Fruit fly (Drosophila melanogaster) whole organism, embryonic: Measurements from ENCODE around the gene BTBD9.

ENCODE experiments used
- Abd-B ChIP-seq: fragments of 200-800 bp; sonication (Bioruptor generic); optimal IDR thresholded peaks from 2 replicates; lab custom pipeline; 2018; ENCODE audit warnings: missing biosample characterization, mild to moderate bottlenecking, missing genetic modification characterization, moderate library complexity
- Aef1 ChIP-seq: fragments of 200-800 bp; sonication (Bioruptor generic); IDR thresholded peaks from 3 replicates; pipeline ENCODE4 v1.3.6; 2022; ENCODE audit warnings: missing biosample characterization, missing genetic modification characterization
- Atf3 ChIP-seq: fragments of 200-800 bp; sonication (Bioruptor generic); optimal IDR thresholded peaks from 3 replicates; lab custom pipeline; 2016; ENCODE audit warnings: missing biosample characterization, missing genetic modification characterization
- B-H1 ChIP-seq: fragments of 200-800 bp; sonication (Bioruptor generic); IDR thresholded peaks from 3 replicates; pipeline ENCODE4 v1.3.6; 2022; ENCODE audit warnings: missing biosample characterization, missing genetic modification characterization
- Bdp1 ChIP-seq: fragments of 200-800 bp; sonication (Bioruptor generic); optimal IDR thresholded peaks from 3 replicates; lab custom pipeline; 2016; ENCODE audit warnings: missing biosample characterization, missing genetic modification characterization
- CG10543 ChIP-seq: fragments of 200-800 bp; sonication (Bioruptor generic); optimal IDR thresholded peaks from 3 replicates; lab custom pipeline; 2017; ENCODE audit warnings: missing biosample characterization, mild to moderate bottlenecking, missing genetic modification characterization, moderate library complexity
- CG12155 ChIP-seq: fragments of 200-800 bp; sonication (Bioruptor generic); optimal IDR thresholded peaks from 3 replicates; lab custom pipeline; 2016; ENCODE audit warnings: missing biosample characterization, missing genetic modification characterization
- CG13287 ChIP-seq: fragments of 200-800 bp; sonication (Bioruptor generic); IDR thresholded peaks from 2 replicates; pipeline ENCODE4 v1.3.6; 2022; ENCODE audit warnings: missing biosample characterization, missing genetic modification characterization; ENCODE audit not compliant: partially characterized antibody
- CG13424 ChIP-seq: fragments of 200-800 bp; sonication (Bioruptor generic); optimal IDR thresholded peaks from 2 replicates; lab custom pipeline; 2019; ENCODE audit warnings: missing biosample characterization, mild to moderate bottlenecking, missing genetic modification characterization, moderate library complexity
- CG13894 ChIP-seq: fragments of 200-800 bp; sonication (Bioruptor generic); optimal IDR thresholded peaks from 3 replicates; lab custom pipeline; 2018; ENCODE audit warnings: missing biosample characterization, mild to moderate bottlenecking, missing genetic modification characterization, moderate library complexity
- CG14860 ChIP-seq: fragments of 200-800 bp; sonication (Bioruptor generic); IDR thresholded peaks from 3 replicates; pipeline ENCODE4 v1.3.6; 2022; ENCODE audit warnings: missing biosample characterization, missing genetic modification characterization; ENCODE audit not compliant: partially characterized antibody
- CG15269 ChIP-seq: fragments of 200-800 bp; sonication (Bioruptor generic); optimal IDR thresholded peaks from 2 replicates; lab custom pipeline; 2018; ENCODE audit warnings: missing biosample characterization, mild to moderate bottlenecking, missing genetic modification characterization, moderate library complexity
- CG15479 ChIP-seq: fragments of 200-800 bp; sonication (Bioruptor generic); optimal IDR thresholded peaks from 3 replicates; lab custom pipeline; 2019; ENCODE audit warnings: missing biosample characterization, mild to moderate bottlenecking, missing genetic modification characterization, moderate library complexity
- CG17328 ChIP-seq: fragments of 200-800 bp; sonication (Bioruptor generic); IDR thresholded peaks from 2 replicates; pipeline ENCODE4 v1.3.6; 2022; ENCODE audit warnings: missing biosample characterization, missing genetic modification characterization
- CG17912 ChIP-seq: fragments of 200-800 bp; sonication (Bioruptor generic); optimal IDR thresholded peaks from 2 replicates; lab custom pipeline; 2018; ENCODE audit warnings: missing biosample characterization, mild to moderate bottlenecking, missing genetic modification characterization
- CG2202 ChIP-seq: fragments of 200-800 bp; sonication (Bioruptor generic); optimal IDR thresholded peaks from 2 replicates; lab custom pipeline; 2018; ENCODE audit warnings: missing biosample characterization, mild to moderate bottlenecking, missing genetic modification characterization
- CG4707 ChIP-seq: fragments of 200-800 bp; sonication (Bioruptor generic); optimal IDR thresholded peaks from 2 replicates; lab custom pipeline; 2018; ENCODE audit warnings: missing biosample characterization, mild to moderate bottlenecking, missing genetic modification characterization, moderate library complexity
- CG7987 ChIP-seq: fragments of 200-800 bp; sonication (Bioruptor generic); optimal IDR thresholded peaks from 2 replicates; lab custom pipeline; 2018; ENCODE audit warnings: missing biosample characterization, mild to moderate bottlenecking, missing genetic modification characterization, moderate library complexity
- CG8281 ChIP-seq: fragments of 200-800 bp; sonication (Bioruptor generic); optimal IDR thresholded peaks from 2 replicates; lab custom pipeline; 2018; ENCODE audit warnings: missing biosample characterization, mild to moderate bottlenecking, missing genetic modification characterization, moderate library complexity
- Camta ChIP-seq: fragments of 200-800 bp; sonication (Bioruptor generic); optimal IDR thresholded peaks from 2 replicates; lab custom pipeline; 2016; ENCODE audit warnings: missing biosample characterization, missing genetic modification characterization
- Ets65A ChIP-seq: fragments of 200-800 bp; sonication (Bioruptor generic); peaks from one replicate; lab custom pipeline; 2016; ENCODE audit warnings: missing biosample characterization, missing genetic modification characterization
- Ets97D ChIP-seq: fragments of 200-800 bp; sonication (Bioruptor generic); optimal IDR thresholded peaks from 3 replicates; lab custom pipeline; 2016; ENCODE audit warnings: missing biosample characterization, missing genetic modification characterization
- HLHmδ ChIP-seq: fragments of 200-800 bp; sonication (Bioruptor generic); optimal IDR thresholded peaks from 2 replicates; lab custom pipeline; 2018; ENCODE audit warnings: missing biosample characterization, mild to moderate bottlenecking, missing genetic modification characterization, moderate library complexity
- Hr78 ChIP-seq, 2 experiments: fragments of 200-800 bp in 1 of 2; fragments of >200 bp in 1 of 2; sonication (Bioruptor generic) in 1 of 2; optimal IDR thresholded peaks; 2 replicates each; lab custom pipeline; 2017 to 2019; ENCODE audit warnings: missing biosample characterization in 2 of 2, missing genetic modification characterization in 2 of 2, mild to moderate bottlenecking in 1 of 2, moderate library complexity in 1 of 2
- Mes4 ChIP-seq: fragments of 200-800 bp; sonication (Bioruptor generic); optimal IDR thresholded peaks from 2 replicates; lab custom pipeline; 2016; ENCODE audit warnings: missing biosample characterization, missing genetic modification characterization
- PHDP ChIP-seq: fragments of 200-800 bp; sonication (Bioruptor generic); optimal IDR thresholded peaks from 3 replicates; lab custom pipeline; 2018; ENCODE audit warnings: missing biosample characterization, mild to moderate bottlenecking, missing genetic modification characterization, moderate library complexity
- Ptx1 ChIP-seq: fragments of 200-800 bp; sonication (Bioruptor generic); IDR thresholded peaks from 2 replicates; pipeline ENCODE4 v1.3.6; 2022; ENCODE audit warnings: missing biosample characterization, missing genetic modification characterization
- br ChIP-seq: fragments of >200 bp; optimal IDR thresholded peaks from 2 replicates; lab custom pipeline; 2017
- caup ChIP-seq: fragments of 200-800 bp; sonication (Bioruptor generic); optimal IDR thresholded peaks from 3 replicates; lab custom pipeline; 2017; ENCODE audit warnings: missing biosample characterization, mild to moderate bottlenecking, missing genetic modification characterization, moderate library complexity; ENCODE audit not compliant: severe bottlenecking
- crp ChIP-seq, 2 experiments: fragments of 200-800 bp; sonication (Bioruptor generic); optimal IDR thresholded peaks; 2 replicates in 1 of 2; 3 replicates in 1 of 2; lab custom pipeline; 2017; ENCODE audit warnings: missing biosample characterization in 2 of 2, missing genetic modification characterization in 2 of 2, mild to moderate bottlenecking in 1 of 2, moderate library complexity in 1 of 2
- cwo ChIP-seq: fragments of 200-800 bp; sonication (Bioruptor generic); optimal IDR thresholded peaks from 3 replicates; lab custom pipeline; 2017; ENCODE audit warnings: missing biosample characterization, missing genetic modification characterization, mild to moderate bottlenecking, moderate library complexity, missing genetic modification reagents
- disco-r ChIP-seq: fragments of 200-800 bp; sonication (Bioruptor generic); optimal IDR thresholded peaks from 2 replicates; lab custom pipeline; 2016; ENCODE audit warnings: missing biosample characterization, missing genetic modification characterization
- dm ChIP-seq: fragments of 200-800 bp; sonication (Bioruptor generic); optimal IDR thresholded peaks from 3 replicates; lab custom pipeline; 2016; ENCODE audit warnings: missing biosample characterization, missing genetic modification characterization
- fd96Cb ChIP-seq: fragments of 200-800 bp; sonication (Bioruptor generic); optimal IDR thresholded peaks from 2 replicates; lab custom pipeline; 2018; ENCODE audit warnings: missing biosample characterization, mild to moderate bottlenecking, missing genetic modification characterization, moderate library complexity
- gfzf ChIP-seq: fragments of 200-800 bp; sonication (Bioruptor generic); optimal IDR thresholded peaks from 2 replicates; lab custom pipeline; 2016; ENCODE audit warnings: missing biosample characterization, mild to moderate bottlenecking, missing genetic modification characterization, moderate library complexity
- gsb-n ChIP-seq: fragments of 200-800 bp; sonication (Bioruptor generic); optimal IDR thresholded peaks from 3 replicates; lab custom pipeline; 2018; ENCODE audit warnings: missing biosample characterization, mild to moderate bottlenecking, missing genetic modification characterization
- hb ChIP-seq: fragments of 200-800 bp; sonication (Bioruptor generic); IDR thresholded peaks from 3 replicates; pipeline ENCODE4 v1.3.6; 2022; ENCODE audit warnings: missing biosample characterization, missing genetic modification characterization; ENCODE audit not compliant: partially characterized antibody
- her ChIP-seq: fragments of 200-800 bp; sonication (Bioruptor generic); optimal IDR thresholded peaks from 2 replicates; lab custom pipeline; 2016; ENCODE audit warnings: missing biosample characterization, missing genetic modification characterization
- inv ChIP-seq: fragments of 200-800 bp; sonication (Bioruptor generic); IDR thresholded peaks from 2 replicates; pipeline ENCODE4 v1.3.6; 2022; ENCODE audit warnings: missing biosample characterization, missing genetic modification characterization; ENCODE audit not compliant: partially characterized antibody
- lmd ChIP-seq: fragments of 200-800 bp; sonication (Bioruptor generic); IDR thresholded peaks from 2 replicates; pipeline ENCODE4 v1.3.6; 2022; ENCODE audit warnings: missing biosample characterization, missing genetic modification characterization
- pan ChIP-seq, 4 experiments: fragments of >200 bp in 3 of 4; fragments of 200-800 bp in 1 of 4; sonication (Bioruptor generic) in 1 of 4; optimal IDR thresholded peaks in 3 of 4; IDR thresholded peaks in 1 of 4; 2 replicates each; pipeline versions ENCODE4 v1.3.6 to Lab custom; 2017 to 2022; ENCODE audit warnings: missing biosample characterization in 2 of 4, missing genetic modification characterization in 2 of 4, mixed read lengths in 1 of 4
- pb ChIP-seq: fragments of 200-800 bp; sonication (Bioruptor generic); optimal IDR thresholded peaks from 3 replicates; lab custom pipeline; 2016; ENCODE audit warnings: missing biosample characterization, missing genetic modification characterization
- pita ChIP-seq: fragments of 200-800 bp; sonication (Bioruptor generic); optimal IDR thresholded peaks from 2 replicates; lab custom pipeline; 2017; ENCODE audit warnings: missing biosample characterization, mild to moderate bottlenecking, missing genetic modification characterization
- sug ChIP-seq: fragments of 200-800 bp; optimal IDR thresholded peaks from 2 replicates; lab custom pipeline; 2019; ENCODE audit warnings: missing biosample characterization, mild to moderate bottlenecking, missing genetic modification characterization, moderate library complexity
- twi ChIP-seq: fragments of 200-800 bp; optimal IDR thresholded peaks from 2 replicates; lab custom pipeline; 2019; ENCODE audit warnings: missing biosample characterization, mild to moderate bottlenecking, missing genetic modification characterization, moderate library complexity
- tx ChIP-seq: fragments of 200-800 bp; sonication (Bioruptor generic); optimal IDR thresholded peaks from 2 replicates; lab custom pipeline; 2016; ENCODE audit warnings: missing biosample characterization, missing genetic modification characterization
- vfl ChIP-seq: fragments of 200-800 bp; sonication (Bioruptor generic); optimal IDR thresholded peaks from 2 replicates; lab custom pipeline; 2016; ENCODE audit warnings: missing biosample characterization, missing genetic modification characterization
- zen ChIP-seq: fragments of 200-800 bp; sonication (Bioruptor generic); optimal IDR thresholded peaks from 3 replicates; lab custom pipeline; 2018; ENCODE audit warnings: missing biosample characterization, mild to moderate bottlenecking, missing genetic modification characterization, moderate library complexity
- zen2 ChIP-seq: fragments of 200-800 bp; sonication (Bioruptor generic); IDR thresholded peaks from 3 replicates; pipeline ENCODE4 v1.3.6; 2022; ENCODE audit warnings: missing biosample characterization, missing genetic modification characterization; ENCODE audit not compliant: partially characterized antibody

The BTBD9 gene

dm6 chrX:10764206-10764605, 4.1 kb upstream of the BTBD9 start, which contains the start of gene Tango5 (continued):
- peak; percentile 61 for TF ChIP-seq CG13894 (tag; lab: Kevin White, UChicago)
- no peak for TF ChIP-seq pan (optimal IDR thresholded peaks at IDR 0.05; lab: Kevin White, UChicago)
- no peak for TF ChIP-seq pan (GFP tag; optimal IDR thresholded peaks at IDR 0.05 in 1 of 2, IDR thresholded peaks at IDR 0.05 in 1 of 2)
- no peak for TF ChIP-seq CG17912 (GFP tag; lab: Kevin White, UChicago)
- no peak for TF ChIP-seq br (lab: Kevin White, UChicago)
- TF ChIP-seq cwo (GFP tag; lab: Kevin White, UChicago): no peak
- TF ChIP-seq B-H1 (GFP tag; lab: Robert Waterston, UW): no peak
- peak; percentile 93 for TF ChIP-seq gfzf (GFP tag; lab: Kevin White, UChicago)
- no peak for TF ChIP-seq CG17328 (GFP tag; lab: Robert Waterston, UW)
- 0 out of 3 replicates have a peak, but pooled peaks have one; percentile 17 for TF ChIP-seq CG14860
- no peak for TF ChIP-seq zen2 (GFP tag; lab: Robert Waterston, UW)
- TF ChIP-seq twi (tag; lab: Kevin White, UChicago): peak; percentile 38
- no peak for TF ChIP-seq Mes4 (GFP tag; lab: Kevin White, UChicago)
- no peak for TF ChIP-seq CG12155 (GFP tag; lab: Kevin White, UChicago)
- peak; percentile 67 for TF ChIP-seq CG13287 (GFP tag; lab: Robert Waterston, UW)
- no peak for TF ChIP-seq vfl (GFP tag; lab: Kevin White, UChicago)
- TF ChIP-seq Ets97D: peak; percentile 82
- no peak for TF ChIP-seq Bdp1
- peak; percentile 71 for TF ChIP-seq Abd-B (GFP tag; lab: Kevin White, UChicago)
- peak in 1 of 2 experiments; percentile 19 for TF ChIP-seq crp (GFP tag; optimal IDR thresholded peaks at IDR 0.05; lab: Kevin White, UChicago)
- no peak for TF ChIP-seq disco-r (GFP tag; lab: Kevin White, UChicago)
- no peak for TF ChIP-seq CG15269
- no peak; the same call in 2 of the 3 replicates for TF ChIP-seq hb (GFP tag; lab: Robert Waterston, UW)
- TF ChIP-seq PHDP: no peak
- no peak for TF ChIP-seq CG7987 (GFP tag; lab: Kevin White, UChicago)
- TF ChIP-seq pb: no peak
- no peak for TF ChIP-seq caup (GFP tag; lab: Kevin White, UChicago)
- TF ChIP-seq tx (GFP tag; lab: Kevin White, UChicago): no peak
- no peak for TF ChIP-seq CG4707
- no peak for TF ChIP-seq CG10543 (GFP tag; lab: Kevin White, UChicago)
- TF ChIP-seq CG13424 (tag; lab: Kevin White, UChicago): peak; percentile 5
- TF ChIP-seq inv: peak; percentile 37; the same call in 1 of the 2 replicates
- no peak for TF ChIP-seq gsb-n (tag; lab: Kevin White, UChicago)
- TF ChIP-seq HLHmδ (GFP tag; lab: Kevin White, UChicago): no peak
- no peak for TF ChIP-seq Camta (GFP tag; lab: Kevin White, UChicago)
- no peak for TF ChIP-seq Ets65A (GFP tag; lab: Kevin White, UChicago)
- TF ChIP-seq lmd (GFP tag; lab: Robert Waterston, UW): no peak
- peak; percentile 72 for TF ChIP-seq her
- TF ChIP-seq Hr78 (GFP tag; optimal IDR thresholded peaks at IDR 0.05; lab: Kevin White, UChicago): no peak
- peak; percentile 48 for TF ChIP-seq dm (GFP tag; lab: Kevin White, UChicago)
- no peak for TF ChIP-seq CG2202
- TF ChIP-seq Atf3 (GFP tag; lab: Kevin White, UChicago): no peak
- no peak for TF ChIP-seq Aef1 (GFP tag; lab: Robert Waterston, UW)
- no peak for TF ChIP-seq CG8281 (tag; lab: Kevin White, UChicago)
- peak; percentile 32 for TF ChIP-seq zen (tag; lab: Kevin White, UChicago)
- no peak for TF ChIP-seq Ptx1 (GFP tag; lab: Robert Waterston, UW)
- no peak for TF ChIP-seq CG15479 (GFP tag; lab: Kevin White, UChicago)
- no peak for TF ChIP-seq pita (GFP tag; lab: Kevin White, UChicago)
- no peak for TF ChIP-seq fd96Cb (tag; lab: Kevin White, UChicago)
- peak; percentile 27 for TF ChIP-seq sug (tag; lab: Kevin White, UChicago)
